Fruit fly (Drosophila melanogaster) whole organism, larva: ENCODE data around the gene CG42674.

Experiments used
- noc ChIP-seq: fragments of 200-800 bp; sonication (Bioruptor generic); optimal IDR thresholded peaks from 3 replicates; lab custom pipeline; 2019; ENCODE audit warnings: missing biosample characterization, mild to moderate bottlenecking, missing genetic modification characterization, moderate library complexity

CG42674 gene

dm6 chr3L:20126106-20126505 lies 72.0 kb downstream of the CG42674 start:
- no peak for TF ChIP-seq noc (tag; lab: Kevin White, UChicago)

- no peak for TF ChIP-seq noc (tag; lab: Kevin White, UChicago)
Measured at dm6 chr3L:20123038-20123437, 75.1 kb downstream of the CG42674 start.

dm6 chr3L:20112797-20113368 lies 85.2 kb downstream of the CG42674 start, which contains the start of gene CG14187:
CG14187 (minus strand) TSS chr3L:20112847.
- no peak for TF ChIP-seq noc (tag; lab: Kevin White, UChicago)

DNA sequence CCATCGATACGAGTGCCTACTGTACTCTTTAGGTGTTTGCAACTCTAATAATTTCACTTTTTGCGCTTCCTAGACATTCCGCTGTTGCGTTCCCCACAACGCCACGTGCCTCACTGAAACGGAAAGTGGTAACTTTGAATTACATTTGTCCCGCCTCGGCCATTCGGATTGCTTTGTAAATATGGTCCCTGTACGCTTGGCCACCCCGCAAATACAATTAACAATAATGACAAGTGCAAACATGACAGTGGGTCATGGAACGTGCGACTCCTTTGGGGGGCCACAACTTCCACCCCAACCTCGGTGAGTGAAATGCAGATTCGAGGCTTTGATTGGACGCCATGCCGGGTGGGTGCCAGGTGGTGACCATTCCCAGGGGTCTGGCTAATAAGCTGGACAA lies 86.7 kb downstream of the CG42674 start, which contains the start of gene Ir76b:
Gene Ir76b, minus strand, starts transcription at position 101 of the 400 bp plus-strand sequence.
- no peak for TF ChIP-seq noc (tag; lab: Kevin White, UChicago)

DNA sequence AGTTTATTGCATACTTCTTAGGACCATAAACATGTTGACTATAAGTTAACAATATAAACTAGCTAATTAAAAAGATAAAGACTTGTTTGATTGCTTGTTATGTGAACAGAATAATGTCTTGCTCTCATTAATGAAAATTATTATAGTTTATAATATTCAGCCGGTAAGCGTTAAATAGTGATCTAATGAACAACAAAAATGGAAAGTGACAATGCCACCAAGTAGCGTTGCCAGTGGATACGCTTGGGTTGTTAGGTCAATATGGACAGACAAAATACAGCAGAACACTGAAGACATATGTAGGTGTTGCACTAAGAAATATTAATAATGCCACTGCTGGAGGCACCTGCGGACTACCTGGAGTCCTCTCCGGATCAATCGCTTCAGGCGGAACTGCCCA lies 92.3 kb downstream of the CG42674 start, which contains the start of gene CG14185:
Gene CG14185, plus strand, starts transcription at position 301 of the 400 bp plus-strand sequence.
- no peak for TF ChIP-seq noc (tag; lab: Kevin White, UChicago)

DNA sequence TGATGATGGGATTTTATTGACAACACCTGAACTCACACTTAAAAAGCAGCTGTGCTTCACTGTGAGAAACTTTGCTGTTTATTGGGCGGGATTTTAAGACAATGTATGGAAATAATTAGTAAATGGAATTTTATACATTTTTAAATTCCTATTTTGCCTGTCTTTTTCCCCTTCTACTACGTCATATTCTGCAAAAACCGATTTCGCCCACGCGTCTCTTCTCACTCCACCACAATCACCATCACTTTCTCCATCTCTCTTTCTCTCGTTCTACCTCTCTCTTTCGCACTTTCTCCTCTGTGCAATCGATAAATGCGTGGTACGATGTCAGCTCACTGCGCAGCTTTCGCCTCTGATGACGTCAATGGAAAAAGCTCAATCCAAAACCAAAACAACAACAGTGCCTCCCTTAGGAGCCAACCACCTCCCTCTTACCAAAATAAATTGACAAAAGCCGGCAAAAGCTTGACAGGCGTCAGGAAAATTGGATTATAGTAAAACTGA lies 93.5 kb downstream of the CG42674 start:
- TF ChIP-seq noc (tag; lab: Kevin White, UChicago) = no peak

dm6 chr3L:20103777-20104542 lies 94.2 kb downstream of the CG42674 start, which contains the start of gene CG14186:
CG14186 (minus strand) TSS chr3L:20103827.
- no peak for TF ChIP-seq noc (tag; lab: Kevin White, UChicago)
